Worm (Caenorhabditis elegans) whole organism, L4 larva: ENCODE measurements around the gene T28H10.1.

Source experiments
- D1046.2 ChIP-seq: fragments of 200-800 bp; sonication (Bioruptor generic); IDR thresholded peaks from 2 replicates; pipeline ENCODE4 v1.3.6; 2022; ENCODE audit warnings: missing genetic modification characterization, missing compliant biosample characterization
- F26F4.8 ChIP-seq: fragments of 200-800 bp; sonication (Bioruptor generic); conservative IDR thresholded peaks from 2 replicates; pipeline ENCODE4 v1.3.6; 2022; ENCODE audit warnings: missing genetic modification characterization, missing compliant biosample characterization
- F37D6.2 ChIP-seq: sonication (generic microtip); optimal IDR thresholded peaks from 2 replicates; lab custom pipeline; 2016; ENCODE audit warnings: mild to moderate bottlenecking, missing genetic modification characterization, missing compliant biosample characterization
- T26A8.4 ChIP-seq: fragments of 200-800 bp; sonication (Bioruptor generic); IDR thresholded peaks from 2 replicates; pipeline ENCODE4 v1.3.6; 2022; ENCODE audit warnings: missing genetic modification characterization, missing compliant biosample characterization
- Y105C5A.15 ChIP-seq: fragments of 200-800 bp; sonication (Bioruptor generic); IDR thresholded peaks from 2 replicates; pipeline ENCODE4 v1.3.6; 2022; ENCODE audit warnings: missing genetic modification characterization, missing compliant biosample characterization
- Y48G9A.11 ChIP-seq: fragments of 200-800 bp; sonication (Bioruptor generic); IDR thresholded peaks from 2 replicates; pipeline ENCODE4 v1.3.6; 2022; ENCODE audit warnings: missing genetic modification reagents, missing genetic modification characterization, missing compliant biosample characterization
- Y5F2A.4 ChIP-seq: fragments of 200-800 bp; sonication (Bioruptor generic); optimal IDR thresholded peaks from 2 replicates; lab custom pipeline; 2018; ENCODE audit warnings: mild to moderate bottlenecking, missing genetic modification characterization, missing compliant biosample characterization
- Y75B8A.6 ChIP-seq: fragments of 200-800 bp; sonication (Bioruptor generic); IDR thresholded peaks from 2 replicates; pipeline ENCODE4 v1.3.6; 2022; ENCODE audit warnings: missing genetic modification reagents, missing genetic modification characterization, missing compliant biosample characterization
- ZK337.2 ChIP-seq: fragments of 200-800 bp; sonication (Bioruptor generic); IDR thresholded peaks from 2 replicates; pipeline ENCODE4 v1.3.6; 2022; ENCODE audit warnings: missing genetic modification reagents, missing genetic modification characterization, missing compliant biosample characterization
- aha-1 ChIP-seq: fragments of 150-350 bp; peaks from one replicate; lab custom pipeline; 2014; ENCODE audit warnings: missing biosample characterization, missing genetic modification characterization
- ama-1 ChIP-seq: fragments of 150-350 bp; optimal IDR thresholded peaks from 2 replicates; lab custom pipeline; 2014; ENCODE audit warnings: inconsistent platforms, mixed read lengths
- arid-1 ChIP-seq: fragments of 200-800 bp; sonication (Bioruptor generic); conservative IDR thresholded peaks from 2 replicates; pipeline ENCODE4 v1.3.6; 2022; ENCODE audit warnings: missing genetic modification reagents, missing genetic modification characterization, missing compliant biosample characterization
- ceh-20 ChIP-seq: fragments of 200-800 bp; sonication (Bioruptor generic); IDR thresholded peaks from 2 replicates; pipeline ENCODE4 v1.3.6; 2022; ENCODE audit warnings: missing genetic modification reagents, missing genetic modification characterization, missing compliant biosample characterization
- ceh-28 ChIP-seq: fragments of 150-350 bp; optimal IDR thresholded peaks from 2 replicates; lab custom pipeline; 2014; ENCODE audit warnings: missing biosample characterization, missing genetic modification reagents, missing genetic modification characterization
- ceh-62 ChIP-seq: sonication (generic microtip); optimal IDR thresholded peaks from 2 replicates; lab custom pipeline; 2017; ENCODE audit warnings: missing biosample characterization, missing genetic modification characterization
- ceh-82 ChIP-seq: sonication (generic microtip); optimal IDR thresholded peaks from 2 replicates; lab custom pipeline; 2017; ENCODE audit warnings: missing biosample characterization, missing genetic modification characterization
- ces-1 ChIP-seq: fragments of 150-350 bp; sonication (generic microtip); optimal IDR thresholded peaks from 4 replicates; lab custom pipeline; 2014; ENCODE audit warnings: missing biosample characterization, missing genetic modification reagents, missing genetic modification characterization
- cey-2 ChIP-seq: sonication (generic microtip); optimal IDR thresholded peaks from 3 replicates; lab custom pipeline; 2017; ENCODE audit warnings: missing genetic modification characterization, mild to moderate bottlenecking, missing compliant biosample characterization, antibody characterized with exemption, borderline replicate concordance; ENCODE audit not compliant: insufficient read depth
- daf-12 ChIP-seq: fragments of 150-350 bp; optimal IDR thresholded peaks from 2 replicates; lab custom pipeline; 2014; ENCODE audit warnings: missing biosample characterization, missing genetic modification reagents, missing genetic modification characterization
- daf-16 ChIP-seq, 3 experiments: sonication (generic microtip); optimal IDR thresholded peaks; 2 replicates each; lab custom pipeline; 2016 to 2017; ENCODE audit warnings: missing genetic modification characterization in 3 of 3, missing genetic modification reagents in 3 of 3, mild to moderate bottlenecking in 2 of 3, missing compliant biosample characterization in 2 of 3, missing biosample characterization in 1 of 3, moderate library complexity in 1 of 3
- daf-19 ChIP-seq: fragments of 200-800 bp; sonication (Bioruptor generic); conservative IDR thresholded peaks from 2 replicates; pipeline ENCODE4 v1.3.6; 2022; ENCODE audit warnings: missing genetic modification characterization, missing compliant biosample characterization
- dpl-1 ChIP-seq: fragments of 150-350 bp; optimal IDR thresholded peaks from 2 replicates; lab custom pipeline; 2014; ENCODE audit warnings: missing biosample characterization, missing genetic modification reagents, missing genetic modification characterization
- dve-1 ChIP-seq: sonication (generic microtip); optimal IDR thresholded peaks from 2 replicates; lab custom pipeline; 2017; ENCODE audit warnings: antibody characterized with exemption, mild to moderate bottlenecking, missing genetic modification characterization, missing compliant biosample characterization; ENCODE audit not compliant: insufficient read depth
- hlh-11 ChIP-seq: fragments of 200-800 bp; sonication (Bioruptor generic); optimal IDR thresholded peaks from 2 replicates; lab custom pipeline; 2018; ENCODE audit warnings: mild to moderate bottlenecking, missing genetic modification characterization, missing compliant biosample characterization
- lin-1 ChIP-seq: fragments of 200-800 bp; sonication (Bioruptor generic); IDR thresholded peaks from 2 replicates; pipeline ENCODE4 v1.3.6; 2022; ENCODE audit warnings: missing genetic modification reagents, missing genetic modification characterization, missing compliant biosample characterization
- lin-15B ChIP-seq: fragments of 150-350 bp; sonication (generic microtip); optimal IDR thresholded peaks from 3 replicates; lab custom pipeline; 2014; ENCODE audit warnings: missing biosample characterization, missing genetic modification characterization
- lin-39 ChIP-seq: fragments of 150-350 bp; optimal IDR thresholded peaks from 2 replicates; lab custom pipeline; 2014; ENCODE audit warnings: missing biosample characterization, missing genetic modification reagents, missing genetic modification characterization
- lir-3 ChIP-seq: sonication (generic microtip); optimal IDR thresholded peaks from 2 replicates; lab custom pipeline; 2016; ENCODE audit warnings: mild to moderate bottlenecking, missing genetic modification characterization, missing compliant biosample characterization
- madf-9 ChIP-seq: fragments of 200-800 bp; sonication (Bioruptor generic); conservative IDR thresholded peaks from 2 replicates; pipeline ENCODE4 v1.3.6; 2022; ENCODE audit warnings: missing genetic modification reagents, missing genetic modification characterization, missing compliant biosample characterization
- mes-2 ChIP-seq: sonication (generic microtip); optimal IDR thresholded peaks from 2 replicates; lab custom pipeline; 2016; ENCODE audit warnings: missing genotype, mild to moderate bottlenecking, missing genetic modification characterization, missing compliant biosample characterization; ENCODE audit not compliant: poor library complexity, severe bottlenecking
- nhr-10 ChIP-seq: fragments of 150-350 bp; optimal IDR thresholded peaks from 2 replicates; lab custom pipeline; 2014; ENCODE audit warnings: missing biosample characterization, missing genetic modification characterization
- nhr-237 ChIP-seq: sonication (generic microtip); optimal IDR thresholded peaks from 2 replicates; lab custom pipeline; 2017; ENCODE audit warnings: missing biosample characterization, missing genetic modification characterization
- nhr-25 ChIP-seq: sonication (generic microtip); optimal IDR thresholded peaks from 2 replicates; lab custom pipeline; 2017; ENCODE audit warnings: missing genetic modification characterization, mild to moderate bottlenecking, missing compliant biosample characterization, antibody characterized with exemption, moderate library complexity, borderline replicate concordance; ENCODE audit not compliant: insufficient read depth
- nhr-6 ChIP-seq: fragments of 150-350 bp; optimal IDR thresholded peaks from 2 replicates; lab custom pipeline; 2014; ENCODE audit warnings: missing biosample characterization, missing genetic modification characterization
- nhr-76 ChIP-seq: fragments of 150-350 bp; optimal IDR thresholded peaks from 2 replicates; lab custom pipeline; 2014; ENCODE audit warnings: missing biosample characterization, missing genetic modification characterization
- nhr-77 ChIP-seq: fragments of 150-350 bp; optimal IDR thresholded peaks from 2 replicates; lab custom pipeline; 2014; ENCODE audit warnings: missing biosample characterization, missing genetic modification characterization
- rbr-2 ChIP-seq: sonication (generic microtip); optimal IDR thresholded peaks from 2 replicates; lab custom pipeline; 2016; ENCODE audit warnings: missing genotype, missing genetic modification characterization, missing compliant biosample characterization
- sdz-12 ChIP-seq: fragments of 200-800 bp; sonication (Bioruptor generic); optimal IDR thresholded peaks from 2 replicates; lab custom pipeline; 2018; ENCODE audit warnings: mild to moderate bottlenecking, missing genetic modification characterization, missing compliant biosample characterization
- set-16 ChIP-seq: fragments of 200-800 bp; sonication (Bioruptor generic); IDR thresholded peaks from 2 replicates; pipeline ENCODE4 v1.3.6; 2022; ENCODE audit warnings: missing genetic modification reagents, missing genetic modification characterization, missing compliant biosample characterization
- snpc-1.2 ChIP-seq: fragments of 200-800 bp; sonication (Bioruptor generic); IDR thresholded peaks from 2 replicates; pipeline ENCODE4 v1.3.6; 2022; ENCODE audit warnings: missing genetic modification reagents, missing genetic modification characterization, missing compliant biosample characterization
- snpc-4 ChIP-seq: fragments of 150-350 bp; optimal IDR thresholded peaks from 2 replicates; lab custom pipeline; 2014; ENCODE audit warnings: missing biosample characterization, missing genetic modification characterization
- spr-1 ChIP-seq: sonication (generic microtip); optimal IDR thresholded peaks from 2 replicates; lab custom pipeline; 2016; ENCODE audit warnings: mild to moderate bottlenecking, missing genetic modification characterization, missing compliant biosample characterization
- spr-3 ChIP-seq: fragments of 200-800 bp; sonication (Bioruptor generic); optimal IDR thresholded peaks from 2 replicates; lab custom pipeline; 2018; ENCODE audit warnings: mild to moderate bottlenecking, missing genetic modification characterization, missing compliant biosample characterization
- tag-97 ChIP-seq: fragments of 200-800 bp; sonication (Bioruptor generic); IDR thresholded peaks from 2 replicates; pipeline ENCODE4 v1.3.6; 2022; ENCODE audit warnings: missing genetic modification characterization, missing compliant biosample characterization
- unc-39 ChIP-seq: sonication (generic microtip); optimal IDR thresholded peaks from 2 replicates; lab custom pipeline; 2017; ENCODE audit warnings: missing biosample characterization, missing genetic modification characterization
- unc-62 ChIP-seq, 3 experiments: fragments of 150-350 bp in 1 of 3; sonication (generic microtip); optimal IDR thresholded peaks in 2 of 3; peaks in 1 of 3; 1 replicate in 1 of 3; 2 replicates in 2 of 3; lab custom pipeline; 2014 to 2017; ENCODE audit warnings: missing biosample characterization in 3 of 3, missing genetic modification characterization in 3 of 3, missing genetic modification reagents in 3 of 3, missing genotype in 1 of 3
- vab-7 ChIP-seq: fragments of 200-800 bp; sonication (Bioruptor generic); IDR thresholded peaks from 2 replicates; pipeline ENCODE4 v1.3.6; 2022; ENCODE audit warnings: missing genetic modification reagents, missing genetic modification characterization, missing compliant biosample characterization
- zip-11 ChIP-seq: fragments of 200-800 bp; sonication (Bioruptor generic); IDR thresholded peaks from 2 replicates; pipeline ENCODE4 v1.3.6; 2022; ENCODE audit warnings: missing genetic modification characterization, missing compliant biosample characterization
- zip-2 ChIP-seq: fragments of 150-350 bp; optimal IDR thresholded peaks from 2 replicates; lab custom pipeline; 2014; ENCODE audit warnings: missing biosample characterization, missing genetic modification characterization

Gene T28H10.1

ce11 chrV:12551638-12552478 lies 48.3 kb downstream of the T28H10.1 start:
- TF ChIP-seq Y48G9A.11 (no peak), nhr-237 (tag; lab: Kevin White, UChicago) (no peak), set-16 (GFP tag; lab: Robert Waterston, UW) (no peak), lin-1 (GFP tag; lab: Robert Waterston, UW) (no peak), arid-1 (GFP tag; lab: Robert Waterston, UW) (no peak), ama-1 (peak; percentile 46), sdz-12 (GFP tag; lab: Kevin White, UChicago) (no peak), dve-1 (no peak), zip-2 (tag; lab: Kevin White, UChicago) (no peak), tag-97 (GFP tag; lab: Robert Waterston, UW) (no peak), Y75B8A.6 (GFP tag; lab: Robert Waterston, UW) (no peak), F37D6.2 (tag; lab: Kevin White, UChicago) (no peak), nhr-25 (tag; lab: Kevin White, UChicago) (peak; percentile 39), dpl-1 (GFP tag; lab: Kevin White, UChicago) (no peak), lir-3 (tag; lab: Kevin White, UChicago) (no peak), cey-2 (tag; lab: Kevin White, UChicago) (no peak), spr-3 (no peak), daf-12 (tag; lab: Kevin White, UChicago) (no peak), nhr-76 (no peak), ceh-62 (tag; lab: Kevin White, UChicago) (no peak), snpc-1.2 (GFP tag; lab: Robert Waterston, UW) (0 out of 2 replicates have a peak, but pooled peaks have one; percentile 25), lin-39 (tag; lab: Kevin White, UChicago) (no peak), lin-15B (no peak), T26A8.4 (GFP tag; lab: Robert Waterston, UW) (peak; percentile 90), mes-2 (peak; percentile 26), zip-11 (no peak), nhr-6 (tag; lab: Kevin White, UChicago) (peak; percentile 81), Y5F2A.4 (GFP tag; lab: Kevin White, UChicago) (no peak), daf-16 (GFP tag; optimal IDR thresholded peaks at IDR 0.05; lab: Kevin White, UChicago) (no peak), daf-16 (tag; optimal IDR thresholded peaks at IDR 0.05; lab: Kevin White, UChicago) (no peak), F26F4.8 (GFP tag; lab: Robert Waterston, UW) (no peak), hlh-11 (tag; lab: Kevin White, UChicago) (no peak), D1046.2 (GFP tag; lab: Robert Waterston, UW) (no peak), ceh-20 (GFP tag; lab: Robert Waterston, UW) (no peak), ceh-28 (tag; lab: Kevin White, UChicago) (no peak), spr-1 (tag; lab: Kevin White, UChicago) (peak; percentile 23), unc-62 (GFP tag; optimal IDR thresholded peaks at IDR 0.05 in 1 of 2; lab: Kevin White, UChicago) (peak in 1 of 2 experiments; percentile 97), unc-62 (tag; optimal IDR thresholded peaks at IDR 0.05; lab: Kevin White, UChicago) (no peak), unc-39 (no peak), vab-7 (GFP tag; lab: Robert Waterston, UW) (no peak), nhr-77 (no peak), ceh-82 (tag; lab: Kevin White, UChicago) (no peak), rbr-2 (tag; lab: Kevin White, UChicago) (no peak), daf-19 (GFP tag; lab: Robert Waterston, UW) (no peak), ces-1 (no peak), aha-1 (tag; lab: Kevin White, UChicago) (peak; percentile 95), snpc-4 (tag; lab: Kevin White, UChicago) (no peak), ZK337.2 (no peak), Y105C5A.15 (GFP tag; lab: Robert Waterston, UW) (no peak), madf-9 (GFP tag; lab: Robert Waterston, UW) (no peak), nhr-10 (tag; lab: Kevin White, UChicago) (no peak)
